Fruit fly (Drosophila melanogaster) whole organism, embryonic: ENCODE measurements around the gene CG9018.
A peak's percentile ranks its signal among the peaks of the same experiment; 100 is the strongest.

Source experiments
- Bgb ChIP-seq: fragments of 200-800 bp; sonication (Bioruptor generic); IDR thresholded peaks from 2 replicates; pipeline ENCODE4 v1.3.6; 2022; ENCODE audit warnings: missing biosample characterization, missing genetic modification characterization; ENCODE audit not compliant: partially characterized antibody
- CG1024 ChIP-seq: fragments of 200-800 bp; sonication (Bioruptor generic); IDR thresholded peaks from 2 replicates; pipeline ENCODE4 v1.3.6; 2022; ENCODE audit warnings: missing biosample characterization, missing genetic modification characterization
- CG10654 ChIP-seq: fragments of 200-800 bp; sonication (Bioruptor generic); optimal IDR thresholded peaks from 2 replicates; lab custom pipeline; 2016; ENCODE audit warnings: missing biosample characterization, missing genetic modification characterization
- CG11247 ChIP-seq: fragments of 200-800 bp; sonication (Bioruptor generic); IDR thresholded peaks from 2 replicates; pipeline ENCODE4 v1.3.6; 2022; ENCODE audit warnings: missing biosample characterization, missing genetic modification characterization
- CG12104 ChIP-seq: fragments of 200-800 bp; sonication (Bioruptor generic); optimal IDR thresholded peaks from 3 replicates; lab custom pipeline; 2016; ENCODE audit warnings: missing biosample characterization, missing genetic modification characterization
- CG12769 ChIP-seq: fragments of 200-800 bp; sonication (Bioruptor generic); optimal IDR thresholded peaks from 2 replicates; lab custom pipeline; 2019; ENCODE audit warnings: missing biosample characterization, mild to moderate bottlenecking, missing genetic modification characterization, moderate library complexity
- CG13894 ChIP-seq: fragments of 200-800 bp; sonication (Bioruptor generic); optimal IDR thresholded peaks from 3 replicates; lab custom pipeline; 2018; ENCODE audit warnings: missing biosample characterization, mild to moderate bottlenecking, missing genetic modification characterization, moderate library complexity
- CG15011 ChIP-seq: fragments of 200-800 bp; sonication (Bioruptor generic); optimal IDR thresholded peaks from 3 replicates; lab custom pipeline; 2018; ENCODE audit warnings: missing biosample characterization, mild to moderate bottlenecking, missing genetic modification characterization
- CG15269 ChIP-seq: fragments of 200-800 bp; sonication (Bioruptor generic); optimal IDR thresholded peaks from 2 replicates; lab custom pipeline; 2018; ENCODE audit warnings: missing biosample characterization, mild to moderate bottlenecking, missing genetic modification characterization, moderate library complexity
- CG1529 ChIP-seq: fragments of 200-800 bp; sonication (Bioruptor generic); optimal IDR thresholded peaks from 3 replicates; lab custom pipeline; 2018; ENCODE audit warnings: missing biosample characterization, missing genetic modification characterization
- CG1602 ChIP-seq: fragments of 200-800 bp; sonication (Bioruptor generic); optimal IDR thresholded peaks from 3 replicates; lab custom pipeline; 2016; ENCODE audit warnings: missing biosample characterization, missing genetic modification characterization
- CG32772 ChIP-seq: fragments of 200-800 bp; sonication (Bioruptor generic); IDR thresholded peaks from 2 replicates; pipeline ENCODE4 v1.3.6; 2022; ENCODE audit warnings: missing biosample characterization, missing genetic modification characterization
- CG3281 ChIP-seq: fragments of 200-800 bp; sonication (Bioruptor generic); optimal IDR thresholded peaks from 3 replicates; lab custom pipeline; 2017; ENCODE audit warnings: missing biosample characterization, mild to moderate bottlenecking, missing genetic modification characterization
- CG43689 ChIP-seq: fragments of 200-800 bp; sonication (Bioruptor generic); IDR thresholded peaks from 2 replicates; pipeline ENCODE4 v1.3.6; 2022; ENCODE audit warnings: missing biosample characterization, missing genetic modification characterization
- CG4854 ChIP-seq: fragments of 200-800 bp; sonication (Bioruptor generic); optimal IDR thresholded peaks from 2 replicates; lab custom pipeline; 2016; ENCODE audit warnings: missing biosample characterization, missing genetic modification characterization, inconsistent platforms
- CG7786 ChIP-seq: fragments of 200-800 bp; sonication (Bioruptor generic); optimal IDR thresholded peaks from 2 replicates; lab custom pipeline; 2016; ENCODE audit warnings: missing biosample characterization, missing genetic modification characterization
- CG7963 ChIP-seq: fragments of 200-800 bp; sonication (Bioruptor generic); IDR thresholded peaks from 3 replicates; pipeline ENCODE4 v1.3.6; 2022; ENCODE audit warnings: missing biosample characterization, missing genetic modification characterization; ENCODE audit not compliant: partially characterized antibody
- CG8290 ChIP-seq, 3 experiments: fragments of 200-800 bp; sonication (Bioruptor generic); optimal IDR thresholded peaks; 2 replicates each; lab custom pipeline; 2016 to 2019; ENCODE audit warnings: missing biosample characterization in 3 of 3, missing genetic modification characterization in 3 of 3, mild to moderate bottlenecking in 2 of 3, moderate library complexity in 1 of 3
- CG8388 ChIP-seq: fragments of 200-800 bp; sonication (Bioruptor generic); optimal IDR thresholded peaks from 2 replicates; lab custom pipeline; 2019; ENCODE audit warnings: missing biosample characterization, mild to moderate bottlenecking, missing genetic modification characterization, moderate library complexity
- CG8944 ChIP-seq: fragments of 200-800 bp; sonication (Bioruptor generic); optimal IDR thresholded peaks from 3 replicates; lab custom pipeline; 2016; ENCODE audit warnings: missing biosample characterization, missing genetic modification characterization
- CG9876 ChIP-seq: fragments of 200-800 bp; sonication (Bioruptor generic); optimal IDR thresholded peaks from 2 replicates; lab custom pipeline; 2016; ENCODE audit warnings: missing biosample characterization, missing genetic modification characterization
- CrebB ChIP-seq: fragments of 200-800 bp; sonication (Bioruptor generic); optimal IDR thresholded peaks from 3 replicates; lab custom pipeline; 2018; ENCODE audit warnings: missing biosample characterization, mild to moderate bottlenecking, missing genetic modification characterization
- Dek ChIP-seq: fragments of 200-800 bp; sonication (Bioruptor generic); optimal IDR thresholded peaks from 3 replicates; lab custom pipeline; 2019; ENCODE audit warnings: missing biosample characterization, mild to moderate bottlenecking, missing genetic modification characterization, moderate library complexity
- Ets65A ChIP-seq: fragments of 200-800 bp; sonication (Bioruptor generic); peaks from one replicate; lab custom pipeline; 2016; ENCODE audit warnings: missing biosample characterization, missing genetic modification characterization
- Gug ChIP-seq: fragments of 200-800 bp; sonication (Bioruptor generic); IDR thresholded peaks from 4 replicates; pipeline ENCODE4 v1.3.6; 2022; ENCODE audit warnings: missing biosample characterization, missing genetic modification characterization
- HLHmδ ChIP-seq: fragments of 200-800 bp; sonication (Bioruptor generic); optimal IDR thresholded peaks from 2 replicates; lab custom pipeline; 2018; ENCODE audit warnings: missing biosample characterization, mild to moderate bottlenecking, missing genetic modification characterization, moderate library complexity
- Hmr ChIP-seq: fragments of 200-800 bp; sonication (Bioruptor generic); optimal IDR thresholded peaks from 3 replicates; lab custom pipeline; 2017; ENCODE audit warnings: mild to moderate bottlenecking, missing biosample characterization, missing genetic modification reagents, missing genetic modification characterization
- Hsf ChIP-seq: fragments of 200-800 bp; sonication (Bioruptor generic); optimal IDR thresholded peaks from 3 replicates; lab custom pipeline; 2016; ENCODE audit warnings: missing biosample characterization, missing genetic modification characterization
- Jarid2 ChIP-seq: fragments of 200-800 bp; sonication (Bioruptor generic); optimal IDR thresholded peaks from 3 replicates; lab custom pipeline; 2017; ENCODE audit warnings: mild to moderate bottlenecking, missing biosample characterization, missing genetic modification reagents, missing genetic modification characterization
- Lhr ChIP-seq: fragments of 200-800 bp; sonication (Bioruptor generic); optimal IDR thresholded peaks from 3 replicates; lab custom pipeline; 2017; ENCODE audit warnings: mild to moderate bottlenecking, missing biosample characterization, missing genetic modification reagents, missing genetic modification characterization
- Six4 ChIP-seq: fragments of 200-800 bp; sonication (Bioruptor generic); optimal IDR thresholded peaks from 2 replicates; lab custom pipeline; 2016; ENCODE audit warnings: missing biosample characterization, missing genetic modification characterization
- Vsx1 ChIP-seq: fragments of 200-800 bp; sonication (Bioruptor generic); optimal IDR thresholded peaks from 2 replicates; lab custom pipeline; 2017; ENCODE audit warnings: missing biosample characterization, mild to moderate bottlenecking, missing genetic modification characterization, missing genetic modification reagents
- ac ChIP-seq: fragments of 200-800 bp; sonication (Bioruptor generic); optimal IDR thresholded peaks from 3 replicates; lab custom pipeline; 2017; ENCODE audit warnings: missing biosample characterization, mild to moderate bottlenecking, missing genetic modification characterization
- amos ChIP-seq: fragments of 200-800 bp; sonication (Bioruptor generic); IDR thresholded peaks from 2 replicates; pipeline ENCODE4 v1.3.6; 2022; ENCODE audit warnings: missing biosample characterization, missing genetic modification characterization; ENCODE audit not compliant: partially characterized antibody
- bcd ChIP-seq: fragments of 200-800 bp; sonication (Bioruptor generic); optimal IDR thresholded peaks from 2 replicates; lab custom pipeline; 2017; ENCODE audit warnings: missing biosample characterization, mild to moderate bottlenecking, missing genetic modification characterization
- dan ChIP-seq: fragments of 200-800 bp; sonication (Bioruptor generic); IDR thresholded peaks from 2 replicates; pipeline ENCODE4 v1.3.6; 2022; ENCODE audit warnings: missing biosample characterization, missing genetic modification characterization
- eve ChIP-seq, 2 experiments: fragments of >200 bp; optimal IDR thresholded peaks; 2 replicates each; lab custom pipeline; 2017; ENCODE audit warnings: missing biosample characterization in 2 of 2, missing genetic modification characterization in 2 of 2
- gem ChIP-seq: fragments of 200-800 bp; sonication (Bioruptor generic); optimal IDR thresholded peaks from 2 replicates; lab custom pipeline; 2019; ENCODE audit warnings: missing biosample characterization, mild to moderate bottlenecking, missing genetic modification characterization, moderate library complexity
- jumu ChIP-seq: fragments of 200-800 bp; sonication (Bioruptor generic); optimal IDR thresholded peaks from 3 replicates; lab custom pipeline; 2016; ENCODE audit warnings: missing biosample characterization, missing genetic modification characterization
- maf-S ChIP-seq: fragments of 200-800 bp; sonication (Bioruptor generic); optimal IDR thresholded peaks from 2 replicates; lab custom pipeline; 2016; ENCODE audit warnings: missing biosample characterization, missing genetic modification characterization
- mam ChIP-seq: fragments of 200-800 bp; sonication (Bioruptor generic); optimal IDR thresholded peaks from 3 replicates; lab custom pipeline; 2016; ENCODE audit warnings: missing biosample characterization, missing genetic modification characterization
- pan ChIP-seq, 4 experiments: fragments of >200 bp in 3 of 4; fragments of 200-800 bp in 1 of 4; sonication (Bioruptor generic) in 1 of 4; optimal IDR thresholded peaks in 3 of 4; IDR thresholded peaks in 1 of 4; 2 replicates each; pipeline versions ENCODE4 v1.3.6 to Lab custom; 2017 to 2022; ENCODE audit warnings: missing biosample characterization in 2 of 4, missing genetic modification characterization in 2 of 4, mixed read lengths in 1 of 4
- pho ChIP-seq: fragments of 200-800 bp; sonication (Bioruptor generic); optimal IDR thresholded peaks from 2 replicates; lab custom pipeline; 2016; ENCODE audit warnings: missing biosample characterization, missing genetic modification characterization
- pum ChIP-seq: fragments of 200-800 bp; sonication (Bioruptor generic); optimal IDR thresholded peaks from 2 replicates; lab custom pipeline; 2016; ENCODE audit warnings: missing biosample characterization, missing genetic modification characterization
- rib ChIP-seq: fragments of 200-800 bp; sonication (Bioruptor generic); IDR thresholded peaks from 2 replicates; pipeline ENCODE4 v1.3.6; 2022; ENCODE audit warnings: missing biosample characterization, missing genetic modification characterization
- slou ChIP-seq: fragments of 200-800 bp; sonication (Bioruptor generic); optimal IDR thresholded peaks from 3 replicates; lab custom pipeline; 2016; ENCODE audit warnings: missing biosample characterization, missing genetic modification characterization
- tin ChIP-seq: fragments of 200-800 bp; sonication (Bioruptor generic); optimal IDR thresholded peaks from 3 replicates; lab custom pipeline; 2016; ENCODE audit warnings: missing biosample characterization, missing genetic modification characterization
- unc-4 ChIP-seq: fragments of 200-800 bp; sonication (Bioruptor generic); IDR thresholded peaks from 2 replicates; pipeline ENCODE4 v1.3.6; 2022; ENCODE audit warnings: missing biosample characterization, missing genetic modification characterization; ENCODE audit not compliant: partially characterized antibody
- zen ChIP-seq: fragments of 200-800 bp; sonication (Bioruptor generic); optimal IDR thresholded peaks from 3 replicates; lab custom pipeline; 2018; ENCODE audit warnings: missing biosample characterization, mild to moderate bottlenecking, missing genetic modification characterization, moderate library complexity

CG9018 gene

DNA sequence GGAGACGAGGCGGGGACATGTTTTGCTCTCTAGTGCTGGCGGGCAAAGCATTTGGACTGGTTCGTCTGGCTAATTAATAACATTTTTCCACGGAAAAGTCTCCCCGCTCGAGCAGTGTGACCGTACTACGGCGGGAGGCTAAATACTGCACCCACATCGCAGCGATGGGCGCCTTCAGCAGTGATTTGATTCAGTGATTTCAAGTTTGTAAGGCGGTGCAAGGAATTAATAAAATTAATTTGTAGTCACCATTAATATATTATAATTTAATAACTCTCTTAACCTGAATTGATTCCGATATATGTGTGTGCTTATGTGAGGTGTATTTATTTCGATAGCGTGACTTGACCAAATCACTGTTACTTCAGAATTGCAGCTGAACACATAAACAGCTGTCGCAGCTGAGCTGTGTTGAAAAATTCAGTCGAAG, 25.7 kb upstream of the CG9018 start, which contains the start of the genes oxt and CG13807 (continued):
- peak; percentile 53 for TF ChIP-seq pho (GFP tag; lab: Kevin White, UChicago)
- no peak for TF ChIP-seq HLHmδ
- peak; percentile 77 for TF ChIP-seq CG13894
- peak; percentile 55 for TF ChIP-seq Jarid2 (GFP tag; lab: Kevin White, UChicago)
- peak; percentile 75 for TF ChIP-seq mam (GFP tag; lab: Kevin White, UChicago)
- TF ChIP-seq CG1602 (GFP tag; lab: Kevin White, UChicago), result peak; percentile 83
- peak; percentile 80 for TF ChIP-seq Lhr
- TF ChIP-seq CG15011 (GFP tag; lab: Kevin White, UChicago), result no peak
- TF ChIP-seq CG9876 (GFP tag; lab: Kevin White, UChicago), result no peak
- TF ChIP-seq CG12104 (GFP tag; lab: Kevin White, UChicago), result peak; percentile 80
- peak; percentile 62 for TF ChIP-seq ac (GFP tag; lab: Kevin White, UChicago)
- peak; percentile 79 for TF ChIP-seq Hsf
- peak; percentile 90 for TF ChIP-seq bcd
- TF ChIP-seq Dek (tag; lab: Kevin White, UChicago), result peak; percentile 85
- no peak for TF ChIP-seq CG8944 (GFP tag; lab: Kevin White, UChicago)
- TF ChIP-seq pum (GFP tag; lab: Kevin White, UChicago), result peak; percentile 73
- TF ChIP-seq CG1529 (GFP tag; lab: Kevin White, UChicago), result peak; percentile 75
- peak; percentile 53 for TF ChIP-seq CG4854 (GFP tag; lab: Kevin White, UChicago)
- peak; percentile 66 for TF ChIP-seq CG10654 (GFP tag; lab: Kevin White, UChicago)
- TF ChIP-seq CG7963 (GFP tag; lab: Robert Waterston, UW), result no peak
- TF ChIP-seq unc-4 (GFP tag; lab: Robert Waterston, UW), result peak; percentile 36; the same call in 1 of the 2 replicates
- 0 out of 2 replicates have a peak, but pooled peaks have one; percentile 11 for TF ChIP-seq dan (GFP tag; lab: Robert Waterston, UW)
- TF ChIP-seq Ets65A (GFP tag; lab: Kevin White, UChicago), result no peak
- TF ChIP-seq CrebB (tag; lab: Kevin White, UChicago), result peak; percentile 64
- no peak for TF ChIP-seq pan (optimal IDR thresholded peaks at IDR 0.05; lab: Kevin White, UChicago)
- peak in 1 of 2 experiments; percentile 94 for TF ChIP-seq pan (GFP tag; optimal IDR thresholded peaks at IDR 0.05 in 1 of 2, IDR thresholded peaks at IDR 0.05 in 1 of 2)
- TF ChIP-seq CG8388 (GFP tag; lab: Kevin White, UChicago), result peak; percentile 83
- TF ChIP-seq amos (GFP tag; lab: Robert Waterston, UW), result no peak
- peak; percentile 83 for TF ChIP-seq zen (tag; lab: Kevin White, UChicago)
- TF ChIP-seq eve (GFP tag; optimal IDR thresholded peaks at IDR 0.05; lab: Kevin White, UChicago), result no peak
- TF ChIP-seq CG32772 (GFP tag; lab: Robert Waterston, UW), result peak; percentile 86
- peak; percentile 79 for TF ChIP-seq CG43689 (GFP tag; lab: Robert Waterston, UW)
- TF ChIP-seq tin (GFP tag; lab: Kevin White, UChicago), result peak; percentile 83
- peak; percentile 76; the same call in 1 of the 2 replicates for TF ChIP-seq rib (GFP tag; lab: Robert Waterston, UW)
- TF ChIP-seq Hmr (GFP tag; lab: Kevin White, UChicago), result peak; percentile 89
- peak; percentile 93 for TF ChIP-seq gem (tag; lab: Kevin White, UChicago)
- TF ChIP-seq CG3281, result peak; percentile 84
- peak; percentile 69 for TF ChIP-seq CG8290 (GFP tag; optimal IDR thresholded peaks at IDR 0.05; lab: Kevin White, UChicago)
- TF ChIP-seq CG8290 (tag; optimal IDR thresholded peaks at IDR 0.05; lab: Kevin White, UChicago), result peak; percentile 52 to 79
- no peak for TF ChIP-seq Bgb (GFP tag; lab: Robert Waterston, UW)
- TF ChIP-seq Six4, result peak; percentile 81
- TF ChIP-seq jumu, result no peak
- TF ChIP-seq CG7786 (GFP tag; lab: Kevin White, UChicago), result peak; percentile 49
- TF ChIP-seq CG11247 (GFP tag; lab: Robert Waterston, UW), result peak; percentile 88
- peak; percentile 42 for TF ChIP-seq slou
- peak; percentile 94 for TF ChIP-seq Vsx1 (GFP tag; lab: Kevin White, UChicago)
- TF ChIP-seq Gug (GFP tag; lab: Robert Waterston, UW), result peak; percentile 91
- peak; percentile 83 for TF ChIP-seq CG1024 (GFP tag; lab: Robert Waterston, UW)
- TF ChIP-seq maf-S (GFP tag; lab: Kevin White, UChicago), result no peak
- peak; percentile 89 for TF ChIP-seq CG12769 (tag; lab: Kevin White, UChicago)
- TF ChIP-seq CG15269 (tag; lab: Kevin White, UChicago), result peak; percentile 89
